Worm (Caenorhabditis elegans) whole organism, mixed stage, embryonic: Measurements from ENCODE around the gene pcm-1.

Experiments
- drap-1 ChIP-seq: fragments of 200-800 bp; sonication (Bioruptor generic); optimal IDR thresholded peaks from 3 replicates; lab custom pipeline; 2018; ENCODE audit warnings: mild to moderate bottlenecking, missing genetic modification characterization, missing compliant biosample characterization
- lin-13 ChIP-seq: fragments of 150-350 bp; optimal IDR thresholded peaks from 2 replicates; lab custom pipeline; 2014; ENCODE audit warnings: missing biosample characterization, missing genetic modification characterization
- lsy-2 ChIP-seq: fragments of 150-350 bp; optimal IDR thresholded peaks from 2 replicates; lab custom pipeline; 2014; ENCODE audit warnings: missing biosample characterization, missing genetic modification characterization
- mep-1 ChIP-seq: fragments of 150-350 bp; optimal IDR thresholded peaks from 2 replicates; lab custom pipeline; 2017; ENCODE audit warnings: missing biosample characterization, missing genetic modification reagents, missing genetic modification characterization, inconsistent platforms
- nhr-76 ChIP-seq: sonication (generic microtip); optimal IDR thresholded peaks from 2 replicates; lab custom pipeline; 2017; ENCODE audit warnings: missing biosample characterization, missing genetic modification characterization
- pha-4 ChIP-seq: fragments of 150-350 bp; optimal IDR thresholded peaks from 2 replicates; lab custom pipeline; 2018; ENCODE audit warnings: missing biosample characterization, missing genetic modification reagents, missing genetic modification characterization
- snpc-4 ChIP-seq: fragments of 150-350 bp; optimal IDR thresholded peaks from 2 replicates; lab custom pipeline; 2014; ENCODE audit warnings: missing biosample characterization, missing genetic modification characterization

ce11 chrV:5973713-5974112, 10.0 kb upstream of the pcm-1 start:
- no peak for TF ChIP-seq lsy-2 (tag; lab: Kevin White, UChicago)
- no peak for TF ChIP-seq pha-4 (tag; lab: Kevin White, UChicago)
- TF ChIP-seq nhr-76 (tag; lab: Kevin White, UChicago): no peak
- no peak for TF ChIP-seq lin-13 (tag; lab: Kevin White, UChicago)
- no peak for TF ChIP-seq drap-1 (GFP tag; lab: Kevin White, UChicago)
- no peak for TF ChIP-seq mep-1 (tag; lab: Kevin White, UChicago)
- TF ChIP-seq snpc-4 (tag; lab: Kevin White, UChicago): no peak
